Worm (Caenorhabditis elegans) whole organism, midembryonic: ENCODE data around the gene Y43F8B.23.

ENCODE experiments used
- T22C8.4 ChIP-seq: fragments of 200-800 bp; sonication (Bioruptor generic); IDR thresholded peaks from 2 replicates; pipeline ENCODE4 v1.3.6; 2022; ENCODE audit warnings: missing genetic modification characterization, missing compliant biosample characterization
- cog-1 ChIP-seq: sonication (generic microtip); optimal IDR thresholded peaks from 2 replicates; lab custom pipeline; 2016; ENCODE audit warnings: missing genetic modification characterization, missing compliant biosample characterization
- flt-1 ChIP-seq: fragments of 200-800 bp; sonication (Bioruptor generic); IDR thresholded peaks from 2 replicates; pipeline ENCODE4 v1.3.6; 2022; ENCODE audit warnings: missing genetic modification characterization, missing compliant biosample characterization
- klf-2 ChIP-seq: fragments of 200-800 bp; sonication (Bioruptor generic); conservative IDR thresholded peaks from 2 replicates; pipeline ENCODE4 v1.3.6; 2022; ENCODE audit warnings: missing genetic modification reagents, missing genetic modification characterization, missing compliant biosample characterization
- med-1 ChIP-seq: sonication (generic microtip); optimal IDR thresholded peaks from 2 replicates; lab custom pipeline; 2017; ENCODE audit warnings: missing genetic modification characterization, mild to moderate bottlenecking, missing compliant biosample characterization, antibody characterized with exemption, missing genetic modification reagents; ENCODE audit not compliant: insufficient read depth
- ref-1 ChIP-seq: fragments of 200-800 bp; sonication (Bioruptor generic); conservative IDR thresholded peaks from 2 replicates; pipeline ENCODE4 v1.3.6; 2022; ENCODE audit warnings: missing genetic modification reagents, missing genetic modification characterization, missing compliant biosample characterization
- tab-1 ChIP-seq: fragments of 200-800 bp; sonication (Bioruptor generic); IDR thresholded peaks from 2 replicates; pipeline ENCODE4 v1.3.6; 2022; ENCODE audit warnings: missing genetic modification characterization, missing compliant biosample characterization
- ztf-23 ChIP-seq: fragments of 200-800 bp; sonication (Bioruptor generic); IDR thresholded peaks from 2 replicates; pipeline ENCODE4 v1.3.6; 2022; ENCODE audit warnings: missing genetic modification reagents, missing genetic modification characterization, missing compliant biosample characterization
- ztf-29 ChIP-seq: fragments of 200-800 bp; sonication (Bioruptor generic); IDR thresholded peaks from 2 replicates; pipeline ENCODE4 v1.3.6; 2022; ENCODE audit warnings: missing genetic modification reagents, missing genetic modification characterization, missing compliant biosample characterization

Gene Y43F8B.23

DNA sequence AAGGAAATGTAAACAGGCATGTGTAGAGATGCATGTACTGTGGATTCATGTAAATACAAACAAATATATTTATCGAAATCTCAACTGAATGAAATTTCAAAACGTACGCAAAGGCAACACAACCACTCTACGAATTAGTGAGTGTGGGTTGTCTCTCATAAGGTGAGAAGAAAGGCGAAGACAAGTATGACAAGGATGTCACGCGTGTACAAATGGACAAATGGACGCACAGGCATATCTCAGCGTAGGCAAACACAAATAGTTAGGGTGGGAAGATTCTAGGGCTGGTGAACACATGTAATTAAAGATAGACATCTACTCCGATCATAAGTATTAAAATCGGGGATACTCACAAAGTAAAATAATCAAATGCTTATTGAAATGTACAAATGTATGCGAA lies 39.4 kb downstream of the Y43F8B.23 start:
- no peak for TF ChIP-seq klf-2
- TF ChIP-seq tab-1 (GFP tag; lab: Robert Waterston, UW): no peak
- TF ChIP-seq ztf-29: no peak
- no peak for TF ChIP-seq med-1 (GFP tag; lab: Kevin White, UChicago)
- TF ChIP-seq ztf-23 (GFP tag; lab: Robert Waterston, UW): no peak
- TF ChIP-seq ref-1 (GFP tag; lab: Robert Waterston, UW): no peak
- TF ChIP-seq flt-1: no peak
- TF ChIP-seq cog-1 (tag; lab: Kevin White, UChicago): no peak
- TF ChIP-seq T22C8.4 (GFP tag; lab: Robert Waterston, UW): no peak

DNA sequence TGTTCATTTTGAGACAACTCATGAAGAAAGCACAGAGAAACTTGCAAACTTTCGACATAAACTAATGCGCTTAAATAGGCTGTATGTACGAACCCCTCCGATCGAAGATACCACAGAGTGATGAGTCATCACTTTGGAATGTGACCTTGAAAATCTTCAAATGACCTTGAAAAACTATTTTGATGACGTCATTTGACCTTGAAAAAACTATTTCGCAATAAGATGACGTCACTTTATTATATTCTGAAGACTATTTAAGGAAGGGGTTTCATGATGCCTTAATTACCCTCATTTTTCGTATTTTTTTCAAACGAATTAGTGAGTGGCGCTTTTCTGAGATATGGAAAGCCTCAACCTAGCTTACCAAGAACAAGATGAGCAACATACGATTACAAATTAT lies 46.3 kb downstream of the Y43F8B.23 start, which contains the start of gene C25F9.2:
Gene C25F9.2, plus strand, starts transcription at position 341 of the 400 bp plus-strand sequence.
- TF ChIP-seq ztf-29 (no peak), ref-1 (GFP tag; lab: Robert Waterston, UW) (no peak), ztf-23 (GFP tag; lab: Robert Waterston, UW) (no peak), klf-2 (no peak), med-1 (GFP tag; lab: Kevin White, UChicago) (no peak), flt-1 (no peak), tab-1 (GFP tag; lab: Robert Waterston, UW) (no peak), T22C8.4 (GFP tag; lab: Robert Waterston, UW) (no peak), cog-1 (tag; lab: Kevin White, UChicago) (no peak)

- no peak for TF ChIP-seq ztf-29
- no peak for TF ChIP-seq ref-1 (GFP tag; lab: Robert Waterston, UW)
- no peak for TF ChIP-seq ztf-23 (GFP tag; lab: Robert Waterston, UW)
- no peak for TF ChIP-seq klf-2
- TF ChIP-seq T22C8.4 (GFP tag; lab: Robert Waterston, UW): no peak
- TF ChIP-seq med-1 (GFP tag; lab: Kevin White, UChicago): no peak
- TF ChIP-seq tab-1 (GFP tag; lab: Robert Waterston, UW): no peak
- TF ChIP-seq flt-1: no peak
- no peak for TF ChIP-seq cog-1 (tag; lab: Kevin White, UChicago)
Measured at ce11 chrV:19417836-19418235, 49.6 kb downstream of the Y43F8B.23 start, which contains the start of gene C25F9.15. TSS of gene C25F9.15 (plus strand) at chrV:19418136.

ce11 chrV:19416475-19416874 lies 51.0 kb downstream of the Y43F8B.23 start, which contains the start of the genes C25F9.4 and C25F9.9:
TSS of gene C25F9.4 (minus strand) at chrV:19416575.
TSS of gene C25F9.9 (plus strand) at chrV:19416611.
- TF ChIP-seq T22C8.4 (GFP tag; lab: Robert Waterston, UW): no peak
- TF ChIP-seq med-1 (GFP tag; lab: Kevin White, UChicago): no peak
- TF ChIP-seq cog-1 (tag; lab: Kevin White, UChicago): no peak
- TF ChIP-seq tab-1 (GFP tag; lab: Robert Waterston, UW): no peak
- TF ChIP-seq ref-1 (GFP tag; lab: Robert Waterston, UW): no peak
- no peak for TF ChIP-seq ztf-29
- no peak for TF ChIP-seq flt-1
- TF ChIP-seq klf-2: no peak
- no peak for TF ChIP-seq ztf-23 (GFP tag; lab: Robert Waterston, UW)
